Fruit fly (Drosophila melanogaster): ENCODE data around the gene CG7430.

DNA sequence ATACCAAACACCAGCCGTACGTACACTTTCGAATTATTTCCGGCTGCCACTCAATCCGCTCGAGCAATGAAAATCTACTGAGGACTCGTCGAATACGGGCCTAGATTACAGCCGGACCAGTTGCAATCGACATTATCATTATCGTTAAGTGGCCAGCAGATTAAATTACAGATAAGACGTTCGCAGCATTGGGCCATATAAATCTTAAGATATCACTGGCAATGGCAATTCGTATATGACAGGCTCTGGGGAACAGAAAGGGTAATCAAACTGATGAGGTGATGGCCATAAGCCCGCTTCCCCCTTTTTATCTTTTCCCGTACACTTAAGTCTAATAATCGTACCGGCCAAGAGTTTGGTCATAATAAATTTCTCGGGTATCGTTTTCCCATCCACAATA is 32.7 kb upstream of the CG7430 start, which contains the start of gene Cln3:
- TF ChIP-seq CG12768 (GFP tag; optimal IDR thresholded peaks at IDR 0.05) (peak; percentile 74), CG11617 (GFP tag; optimal IDR thresholded peaks at IDR 0.05) (peak; percentile 6), CG33017 (tag; optimal IDR thresholded peaks at IDR 0.05) (peak; percentile 79), pad (GFP tag; optimal IDR thresholded peaks at IDR 0.05) (peak; percentile 41), CG5204 (GFP tag; optimal IDR thresholded peaks at IDR 0.05) (peak; percentile 48), Hr96 (GFP tag; optimal IDR thresholded peaks at IDR 0.05) (peak; percentile 32), kay (GFP tag; ENCODE audit: borderline replicate concordance) (peak; percentile 6), Clk (GFP tag; optimal IDR thresholded peaks at IDR 0.05) (no peak), cic (GFP tag; optimal IDR thresholded peaks at IDR 0.05) (peak; percentile 82), CG1620 (GFP tag; optimal IDR thresholded peaks at IDR 0.05) (no peak), bab1 (GFP tag; optimal IDR thresholded peaks at IDR 0.05) (no peak)

Measured in whole organism, adult.